Worm (Caenorhabditis elegans) whole organism, L4/young adult: ENCODE results near the gene lst-5.

Experiments
- W03F9.2 ChIP-seq: fragments of 150-350 bp; optimal IDR thresholded peaks from 2 replicates; lab custom pipeline; 2014; ENCODE audit warnings: missing biosample characterization, missing genetic modification characterization
- him-1 ChIP-seq: sonication (generic microtip); optimal IDR thresholded peaks from 2 replicates; lab custom pipeline; 2016; ENCODE audit warnings: missing genotype, missing genetic modification reagents, missing genetic modification characterization, missing compliant biosample characterization

DNA sequence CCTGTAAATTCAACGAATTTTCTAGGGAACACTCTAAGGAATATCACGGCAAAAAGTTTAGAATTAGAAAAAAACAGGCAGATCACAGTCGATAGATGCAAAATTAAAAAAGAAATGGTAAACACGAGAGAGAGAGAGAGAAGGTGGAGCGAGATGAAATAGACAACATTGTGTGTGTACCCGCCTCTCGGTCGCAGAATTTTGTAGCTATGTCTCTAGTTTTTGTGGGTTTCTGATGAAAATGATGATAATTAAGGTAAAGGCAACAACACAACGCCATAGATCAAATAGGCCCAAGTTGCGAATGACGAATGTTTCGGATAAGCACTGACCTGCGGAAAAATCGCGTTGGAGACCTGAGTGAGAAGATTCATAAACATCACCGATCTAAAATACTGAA lies 49.2 kb upstream of the lst-5 start, which contains the start of gene sod-1:
- no peak for TF ChIP-seq him-1 (tag; lab: Kevin White, UChicago)
- TF ChIP-seq W03F9.2, result no peak
